Fruit fly (Drosophila melanogaster) whole organism, embryonic: ENCODE measurements around the gene CG32813.

Experiments used
- B-H1 ChIP-seq: fragments of 200-800 bp; sonication (Bioruptor generic); IDR thresholded peaks from 3 replicates; pipeline ENCODE4 v1.3.6; 2022; ENCODE audit warnings: missing biosample characterization, missing genetic modification characterization
- B-H2 ChIP-seq: fragments of 200-800 bp; sonication (Bioruptor generic); optimal IDR thresholded peaks from 2 replicates; lab custom pipeline; 2018; ENCODE audit warnings: missing biosample characterization, mild to moderate bottlenecking, missing genetic modification characterization
- CG10565 ChIP-seq: fragments of 200-800 bp; sonication (Bioruptor generic); optimal IDR thresholded peaks from 3 replicates; lab custom pipeline; 2016; ENCODE audit warnings: missing biosample characterization, mild to moderate bottlenecking, missing genetic modification characterization
- CG10959 ChIP-seq: fragments of 200-800 bp; sonication (Bioruptor generic); IDR thresholded peaks from 2 replicates; pipeline ENCODE4 v1.3.6; 2022; ENCODE audit warnings: missing biosample characterization, missing genetic modification characterization
- CG11456 ChIP-seq: fragments of 200-800 bp; sonication (Bioruptor generic); IDR thresholded peaks from 3 replicates; pipeline ENCODE4 v1.3.6; 2022; ENCODE audit warnings: missing biosample characterization, missing genetic modification characterization
- CG12219 ChIP-seq: fragments of 200-800 bp; sonication (Bioruptor generic); optimal IDR thresholded peaks from 3 replicates; lab custom pipeline; 2018; ENCODE audit warnings: missing biosample characterization, mild to moderate bottlenecking, missing genetic modification characterization
- CG12391 ChIP-seq: fragments of 200-800 bp; sonication (Bioruptor generic); optimal IDR thresholded peaks from 3 replicates; lab custom pipeline; 2018; ENCODE audit warnings: missing biosample characterization, mild to moderate bottlenecking, missing genetic modification characterization, moderate library complexity
- CG13123 ChIP-seq: fragments of 200-800 bp; sonication (Bioruptor generic); optimal IDR thresholded peaks from 2 replicates; lab custom pipeline; 2016; ENCODE audit warnings: missing biosample characterization, missing genetic modification characterization
- CG13624 ChIP-seq: fragments of 200-800 bp; sonication (Bioruptor generic); optimal IDR thresholded peaks from 2 replicates; lab custom pipeline; 2016; ENCODE audit warnings: missing biosample characterization, missing genetic modification characterization
- CG1603 ChIP-seq: fragments of 200-800 bp; sonication (Bioruptor generic); optimal IDR thresholded peaks from 2 replicates; lab custom pipeline; 2019; ENCODE audit warnings: missing biosample characterization, mild to moderate bottlenecking, missing genetic modification characterization, moderate library complexity
- CG2712 ChIP-seq: fragments of 200-800 bp; optimal IDR thresholded peaks from 3 replicates; lab custom pipeline; 2019; ENCODE audit warnings: missing biosample characterization, mild to moderate bottlenecking, missing genetic modification characterization, moderate library complexity
- CG32772 ChIP-seq: fragments of 200-800 bp; sonication (Bioruptor generic); IDR thresholded peaks from 2 replicates; pipeline ENCODE4 v1.3.6; 2022; ENCODE audit warnings: missing biosample characterization, missing genetic modification characterization
- CG6791 ChIP-seq: fragments of 200-800 bp; sonication (Bioruptor generic); IDR thresholded peaks from 3 replicates; pipeline ENCODE4 v1.3.6; 2022; ENCODE audit warnings: missing biosample characterization, missing genetic modification characterization; ENCODE audit not compliant: partially characterized antibody
- CG6854 ChIP-seq: fragments of 200-800 bp; sonication (Bioruptor generic); optimal IDR thresholded peaks from 3 replicates; lab custom pipeline; 2017; ENCODE audit warnings: missing biosample characterization, mild to moderate bottlenecking, missing genetic modification characterization
- CG8388 ChIP-seq: fragments of 200-800 bp; sonication (Bioruptor generic); optimal IDR thresholded peaks from 2 replicates; lab custom pipeline; 2019; ENCODE audit warnings: missing biosample characterization, mild to moderate bottlenecking, missing genetic modification characterization, moderate library complexity
- CkIIα-i1 ChIP-seq: fragments of 200-800 bp; sonication (Bioruptor generic); IDR thresholded peaks from 2 replicates; pipeline ENCODE4 v1.3.6; 2022; ENCODE audit warnings: missing biosample characterization, missing genetic modification characterization
- E2f2 ChIP-seq: fragments of 200-800 bp; sonication (Bioruptor generic); IDR thresholded peaks from 2 replicates; pipeline ENCODE4 v1.3.6; 2022; ENCODE audit warnings: missing biosample characterization, missing genetic modification characterization
- Hr51 ChIP-seq, 2 experiments: fragments of 200-800 bp; sonication (Bioruptor generic); optimal IDR thresholded peaks; 2 replicates in 1 of 2; 3 replicates in 1 of 2; lab custom pipeline; 2016 to 2018; ENCODE audit warnings: missing biosample characterization in 2 of 2, missing genetic modification characterization in 2 of 2, mild to moderate bottlenecking in 1 of 2, moderate library complexity in 1 of 2
- Lpt ChIP-seq: fragments of >200 bp; optimal IDR thresholded peaks from 2 replicates; lab custom pipeline; 2018; ENCODE audit warnings: missing biosample characterization, missing genetic modification characterization
- MESR4 ChIP-seq: fragments of 200-800 bp; sonication (Bioruptor generic); optimal IDR thresholded peaks from 2 replicates; lab custom pipeline; 2018; ENCODE audit warnings: missing biosample characterization, mild to moderate bottlenecking, missing genetic modification characterization, moderate library complexity
- MTF-1 ChIP-seq: fragments of 200-800 bp; sonication (Bioruptor generic); optimal IDR thresholded peaks from 2 replicates; lab custom pipeline; 2018; ENCODE audit warnings: missing biosample characterization, mild to moderate bottlenecking, missing genetic modification characterization, borderline replicate concordance
- Neu2 ChIP-seq: fragments of 200-800 bp; sonication (Bioruptor generic); optimal IDR thresholded peaks from 3 replicates; lab custom pipeline; 2016; ENCODE audit warnings: missing biosample characterization, missing genetic modification characterization, borderline replicate concordance
- Oaz ChIP-seq: fragments of 200-800 bp; sonication (Bioruptor generic); IDR thresholded peaks from 2 replicates; pipeline ENCODE4 v1.3.6; 2022; ENCODE audit warnings: missing biosample characterization, missing genetic modification characterization
- Optix ChIP-seq: fragments of 200-800 bp; sonication (Bioruptor generic); IDR thresholded peaks from 3 replicates; pipeline ENCODE4 v1.3.6; 2022; ENCODE audit warnings: missing biosample characterization, missing genetic modification characterization
- Spps ChIP-seq: fragments of 200-800 bp; sonication (Bioruptor generic); optimal IDR thresholded peaks from 2 replicates; lab custom pipeline; 2018; ENCODE audit warnings: missing biosample characterization, mild to moderate bottlenecking, missing genetic modification characterization
- Usf ChIP-seq: fragments of 200-800 bp; sonication (Bioruptor generic); optimal IDR thresholded peaks from 2 replicates; lab custom pipeline; 2017; ENCODE audit warnings: missing genotype, missing biosample characterization, missing genetic modification characterization
- Xbp1 ChIP-seq: fragments of 200-800 bp; sonication (Bioruptor generic); optimal IDR thresholded peaks from 3 replicates; lab custom pipeline; 2016; ENCODE audit warnings: missing biosample characterization, mild to moderate bottlenecking, missing genetic modification characterization
- aop ChIP-seq: fragments of 200-800 bp; sonication (Bioruptor generic); IDR thresholded peaks from 2 replicates; pipeline ENCODE4 v1.3.6; 2022; ENCODE audit warnings: missing biosample characterization, missing genetic modification characterization
- az2 ChIP-seq: fragments of 200-800 bp; sonication (Bioruptor generic); optimal IDR thresholded peaks from 3 replicates; lab custom pipeline; 2016; ENCODE audit warnings: missing biosample characterization, missing genetic modification characterization
- bab2 ChIP-seq: fragments of 200-800 bp; sonication (Bioruptor generic); optimal IDR thresholded peaks from 2 replicates; lab custom pipeline; 2016; ENCODE audit warnings: missing biosample characterization, missing genetic modification characterization
- btn ChIP-seq: fragments of 200-800 bp; sonication (Bioruptor generic); optimal IDR thresholded peaks from 2 replicates; lab custom pipeline; 2016; ENCODE audit warnings: missing biosample characterization, missing genetic modification characterization
- dimm ChIP-seq: fragments of 200-800 bp; sonication (Bioruptor generic); IDR thresholded peaks from 2 replicates; pipeline ENCODE4 v1.3.6; 2022; ENCODE audit warnings: missing biosample characterization, missing genetic modification characterization
- exex ChIP-seq: fragments of 200-800 bp; sonication (Bioruptor generic); optimal IDR thresholded peaks from 4 replicates; lab custom pipeline; 2018; ENCODE audit warnings: missing biosample characterization, mild to moderate bottlenecking, missing genetic modification characterization, moderate library complexity
- gt ChIP-seq: fragments of 200-800 bp; sonication (Bioruptor generic); IDR thresholded peaks from 2 replicates; pipeline ENCODE4 v1.3.6; 2022; ENCODE audit warnings: missing biosample characterization, missing genetic modification characterization
- ham ChIP-seq: fragments of 200-800 bp; sonication (Bioruptor generic); IDR thresholded peaks from 2 replicates; pipeline ENCODE4 v1.3.6; 2022; ENCODE audit warnings: missing biosample characterization, missing genetic modification characterization
- hth ChIP-seq: fragments of >200 bp; optimal IDR thresholded peaks from 2 replicates; lab custom pipeline; 2017; ENCODE audit warnings: inconsistent platforms
- ind ChIP-seq: fragments of 200-800 bp; sonication (Bioruptor generic); optimal IDR thresholded peaks from 3 replicates; lab custom pipeline; 2016; ENCODE audit warnings: missing biosample characterization, missing genetic modification characterization
- kah ChIP-seq: fragments of 200-800 bp; sonication (Bioruptor generic); optimal IDR thresholded peaks from 2 replicates; lab custom pipeline; 2018; ENCODE audit warnings: missing biosample characterization, mild to moderate bottlenecking, missing genetic modification characterization
- klu ChIP-seq: fragments of 200-800 bp; sonication (Bioruptor generic); IDR thresholded peaks from 2 replicates; pipeline ENCODE4 v1.3.6; 2022; ENCODE audit warnings: missing biosample characterization, missing genetic modification characterization
- row ChIP-seq: fragments of 200-800 bp; sonication (Bioruptor generic); IDR thresholded peaks from 3 replicates; pipeline ENCODE4 v1.3.6; 2022; ENCODE audit warnings: missing biosample characterization, missing genetic modification characterization
- schlank ChIP-seq: fragments of 200-800 bp; sonication (Bioruptor generic); optimal IDR thresholded peaks from 2 replicates; lab custom pipeline; 2018; ENCODE audit warnings: missing biosample characterization, mild to moderate bottlenecking, missing genetic modification characterization
- sna ChIP-seq: fragments of 200-800 bp; sonication (Bioruptor generic); IDR thresholded peaks from 2 replicates; pipeline ENCODE4 v1.3.6; 2022; ENCODE audit warnings: missing biosample characterization, missing genetic modification characterization; ENCODE audit not compliant: partially characterized antibody
- tio ChIP-seq: fragments of 200-800 bp; sonication (Bioruptor generic); optimal IDR thresholded peaks from 2 replicates; lab custom pipeline; 2017; ENCODE audit warnings: missing biosample characterization, missing genetic modification characterization, inconsistent platforms

CG32813 gene

dm6 chrX:1380350-1381060 is at the start of gene CG32813, which contains the start of gene CG3719 (continued):
- TF ChIP-seq Usf (GFP tag; lab: Kevin White, UChicago) (no peak), Hr51 (GFP tag; optimal IDR thresholded peaks at IDR 0.05; lab: Kevin White, UChicago) (no peak), CkIIα-i1 (no peak), sna (no peak), CG1603 (peak; percentile 72), Lpt (GFP tag; lab: Kevin White, UChicago) (no peak), dimm (GFP tag; lab: Robert Waterston, UW) (no peak), schlank (no peak), gt (GFP tag; lab: Robert Waterston, UW) (no peak), tio (GFP tag; lab: Kevin White, UChicago) (no peak), ind (GFP tag; lab: Kevin White, UChicago) (peak; percentile 49), CG11456 (GFP tag; lab: Robert Waterston, UW) (peak; percentile 58; the same call in 1 of the 3 replicates), CG10565 (GFP tag; lab: Kevin White, UChicago) (no peak), CG13123 (GFP tag; lab: Kevin White, UChicago) (no peak), CG13624 (GFP tag; lab: Kevin White, UChicago) (peak; percentile 57), B-H2 (GFP tag; lab: Kevin White, UChicago) (no peak), MTF-1 (GFP tag; lab: Kevin White, UChicago) (no peak), row (peak; percentile 53), btn (no peak), Xbp1 (GFP tag; lab: Kevin White, UChicago) (peak; percentile 49), CG32772 (GFP tag; lab: Robert Waterston, UW) (no peak), kah (GFP tag; lab: Kevin White, UChicago) (no peak), bab2 (GFP tag; lab: Kevin White, UChicago) (no peak), B-H1 (GFP tag; lab: Robert Waterston, UW) (no peak), Optix (GFP tag; lab: Robert Waterston, UW) (no peak), ham (GFP tag; lab: Robert Waterston, UW) (no peak), CG12391 (peak; percentile 17), klu (GFP tag; lab: Robert Waterston, UW) (no peak), CG6791 (no peak), hth (no peak), exex (tag; lab: Kevin White, UChicago) (no peak), CG8388 (GFP tag; lab: Kevin White, UChicago) (no peak), MESR4 (GFP tag; lab: Kevin White, UChicago) (no peak), Spps (tag; lab: Kevin White, UChicago) (no peak), Oaz (GFP tag; lab: Robert Waterston, UW) (no peak), Neu2 (GFP tag; lab: Kevin White, UChicago) (no peak), aop (GFP tag; lab: Robert Waterston, UW) (no peak), CG6854 (GFP tag; lab: Kevin White, UChicago) (no peak), CG10959 (GFP tag; lab: Robert Waterston, UW) (no peak), CG2712 (no peak), CG12219 (GFP tag; lab: Kevin White, UChicago) (no peak), az2 (GFP tag; lab: Kevin White, UChicago) (peak; percentile 0), E2f2 (GFP tag; lab: Robert Waterston, UW) (peak; percentile 87)
